Fruit fly (Drosophila melanogaster): ENCODE results near the gene CG5890.

- TF ChIP-seq pan (optimal IDR thresholded peaks at IDR 0.05), result no peak
- no peak for TF ChIP-seq psq (optimal IDR thresholded peaks at IDR 0.05)
- no peak for TF ChIP-seq Dll (optimal IDR thresholded peaks at IDR 0.05)
Observed at dm6 chr3R:25885136-25885535, 29.2 kb downstream of the CG5890 start.

All from whole organism.